Fruit fly (Drosophila melanogaster) whole organism, wandering third instar larva: ENCODE measurements around the gene mino.

Experiments
- GATAd ChIP-seq: sonication (Bioruptor generic); optimal IDR thresholded peaks from 2 replicates; lab custom pipeline; 2016; ENCODE audit warnings: missing biosample characterization, missing genetic modification characterization
- N ChIP-seq: fragments of >200 bp; optimal IDR thresholded peaks from 2 replicates; lab custom pipeline; 2018; ENCODE audit warnings: missing biosample characterization, missing external identifiers, missing genetic modification characterization
- dsf ChIP-seq: sonication (Bioruptor generic); optimal IDR thresholded peaks from 2 replicates; lab custom pipeline; 2016; ENCODE audit warnings: missing biosample characterization, missing genetic modification characterization, borderline replicate concordance

DNA sequence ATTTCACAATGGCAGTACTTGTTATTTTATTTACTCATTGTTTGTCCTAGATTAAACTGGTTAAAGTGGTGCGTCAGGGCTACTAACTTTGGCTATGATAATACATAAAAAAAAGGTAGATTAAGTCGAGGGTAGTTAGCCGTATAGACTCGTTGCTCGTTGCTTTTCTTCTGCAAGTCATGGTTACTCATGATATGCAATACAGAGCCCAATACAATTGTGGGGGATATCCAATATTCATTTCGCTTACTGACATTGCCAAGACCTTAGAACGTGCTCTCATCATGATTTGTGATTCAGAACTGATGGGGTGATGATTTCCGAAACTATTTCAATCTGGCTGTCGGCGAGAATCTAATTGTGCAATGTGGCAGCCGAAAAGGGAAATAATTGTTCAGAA lies 20.4 kb downstream of the mino start:
- TF ChIP-seq dsf (GFP tag; lab: Kevin White, UChicago) (no peak), N (GFP tag; lab: Kevin White, UChicago) (no peak), GATAd (no peak)
